Worm (Caenorhabditis elegans): Measurements from ENCODE around the gene F44E2.10.

DNA sequence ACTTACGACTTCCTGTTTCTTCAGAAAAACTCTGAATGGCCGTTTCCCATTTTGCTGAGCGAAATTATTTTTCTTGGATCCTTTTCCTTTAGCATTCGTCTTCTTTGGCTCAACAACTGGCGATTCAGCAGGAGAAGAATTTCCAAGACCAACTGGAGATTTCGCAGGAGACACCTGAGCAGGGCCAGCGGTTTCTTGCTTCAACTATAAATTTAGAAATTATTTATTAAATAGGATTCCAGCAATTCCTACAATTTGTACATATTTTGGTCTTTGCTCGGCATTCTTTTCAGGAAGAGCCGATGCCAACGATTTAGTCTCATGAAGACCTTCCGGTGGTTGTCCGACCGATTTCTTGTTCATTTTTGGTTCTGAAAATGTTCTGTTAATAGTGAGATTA, 18.6 kb upstream of the F44E2.10 start, which contains the start of gene F44E2.8:
- TF ChIP-seq aha-1 (tag) (no peak), dmd-9 (GFP tag; IDR thresholded peaks at IDR 0.05) (no peak), lsy-2 (tag; optimal IDR thresholded peaks at IDR 0.05) (no peak), jun-1 (tag; optimal IDR thresholded peaks at IDR 0.05) (no peak), lin-39 (tag; optimal IDR thresholded peaks at IDR 0.05) (no peak)
